Fruit fly (Drosophila melanogaster) whole organism: ENCODE data around the gene CG7387.

ENCODE experiments used
- CG8478 ChIP-seq: fragments of >200 bp; optimal IDR thresholded peaks from 2 replicates; lab custom pipeline; 2018; ENCODE audit warnings: inconsistent platforms
- Dll ChIP-seq: fragments of >200 bp; optimal IDR thresholded peaks from 2 replicates; lab custom pipeline; 2017
- pan ChIP-seq: fragments of >200 bp; optimal IDR thresholded peaks from 2 replicates; lab custom pipeline; 2017
- psq ChIP-seq: fragments of >200 bp; optimal IDR thresholded peaks from 2 replicates; lab custom pipeline; 2017
- usp ChIP-seq: fragments of >200 bp; optimal IDR thresholded peaks from 2 replicates; lab custom pipeline; 2017; ENCODE audit warnings: missing biosample characterization, missing genetic modification characterization, mixed read lengths

dm6 chr3L:8202317-8202842, 9.5 kb upstream of the CG7387 start, which contains the start of the genes CG7366 and CG13679:
- TF ChIP-seq pan (lab: Kevin White, UChicago) (no peak), Dll (lab: Kevin White, UChicago) (no peak), usp (GFP tag; lab: Kevin White, UChicago) (no peak), CG8478 (lab: Kevin White, UChicago) (no peak), psq (lab: Kevin White, UChicago) (no peak)
